Worm (Caenorhabditis elegans) whole organism, L4 larva: ENCODE data around the gene osm-8.

ENCODE experiments used
- ceh-28 ChIP-seq: fragments of 150-350 bp; optimal IDR thresholded peaks from 2 replicates; lab custom pipeline; 2014; ENCODE audit warnings: missing biosample characterization, missing genetic modification reagents, missing genetic modification characterization
- egl-27 ChIP-seq: sonication (generic microtip); optimal IDR thresholded peaks from 3 replicates; lab custom pipeline; 2017; ENCODE audit warnings: missing biosample characterization, missing genetic modification reagents, missing genetic modification characterization
- lin-13 ChIP-seq: fragments of 150-350 bp; optimal IDR thresholded peaks from 2 replicates; lab custom pipeline; 2014; ENCODE audit warnings: missing biosample characterization, missing genetic modification reagents, missing genetic modification characterization
- nhr-11 ChIP-seq: fragments of 150-350 bp; optimal IDR thresholded peaks from 2 replicates; lab custom pipeline; 2014; ENCODE audit warnings: missing biosample characterization, missing genetic modification characterization
- snpc-4 ChIP-seq: fragments of 150-350 bp; optimal IDR thresholded peaks from 2 replicates; lab custom pipeline; 2014; ENCODE audit warnings: missing biosample characterization, missing genetic modification characterization
- ztf-7 ChIP-seq: fragments of 150-350 bp; optimal IDR thresholded peaks from 2 replicates; lab custom pipeline; 2014; ENCODE audit warnings: missing biosample characterization, missing genetic modification characterization

- TF ChIP-seq lin-13 (no peak), egl-27 (tag; lab: Kevin White, UChicago) (no peak), ceh-28 (tag; lab: Kevin White, UChicago) (no peak), ztf-7 (tag; lab: Kevin White, UChicago) (no peak), snpc-4 (tag; lab: Kevin White, UChicago) (no peak), nhr-11 (tag; lab: Kevin White, UChicago) (no peak)
These were observed 18.3 kb upstream of the osm-8 start for ce11 chrII:7623466-7623865.
